Worm (Caenorhabditis elegans): ENCODE results near the gene Y73C8B.9.

- TF ChIP-seq skn-1 (tag; optimal IDR thresholded peaks at IDR 0.05) (no peak), unc-55 (GFP tag; optimal IDR thresholded peaks at IDR 0.05) (no peak), lsy-2 (tag; optimal IDR thresholded peaks at IDR 0.05) (no peak), lin-13 (GFP tag; optimal IDR thresholded peaks at IDR 0.05) (no peak), unc-62 (GFP tag; optimal IDR thresholded peaks at IDR 0.05) (no peak), nhr-12 (tag; optimal IDR thresholded peaks at IDR 0.05) (no peak), elt-1 (tag; optimal IDR thresholded peaks at IDR 0.05) (no peak), ama-1 (optimal IDR thresholded peaks at IDR 0.05) (no peak), nhr-10 (tag; optimal IDR thresholded peaks at IDR 0.05) (no peak), nhr-6 (tag; optimal IDR thresholded peaks at IDR 0.05) (no peak), lin-39 (tag; optimal IDR thresholded peaks at IDR 0.05) (no peak), egl-27 (tag; optimal IDR thresholded peaks at IDR 0.05) (no peak), nhr-129 (tag; optimal IDR thresholded peaks at IDR 0.05) (no peak), nhr-237 (tag; optimal IDR thresholded peaks at IDR 0.05) (no peak)
Observed at ce11 chrV:3188043-3188442, 5.3 kb upstream of the Y73C8B.9 start, which contains the start of gene lag-2.
